Worm (Caenorhabditis elegans) whole organism, L4 larva: Measurements from ENCODE around the gene F57A10.2.

Experiments
- Y48G9A.11 ChIP-seq: fragments of 200-800 bp; sonication (Bioruptor generic); IDR thresholded peaks from 2 replicates; pipeline ENCODE4 v1.3.6; 2022; ENCODE audit warnings: missing genetic modification reagents, missing genetic modification characterization, missing compliant biosample characterization
- ama-1 ChIP-seq: fragments of 150-350 bp; optimal IDR thresholded peaks from 2 replicates; lab custom pipeline; 2014; ENCODE audit warnings: inconsistent platforms, mixed read lengths
- ceh-20 ChIP-seq: fragments of 200-800 bp; sonication (Bioruptor generic); IDR thresholded peaks from 2 replicates; pipeline ENCODE4 v1.3.6; 2022; ENCODE audit warnings: missing genetic modification reagents, missing genetic modification characterization, missing compliant biosample characterization
- ces-1 ChIP-seq: fragments of 150-350 bp; sonication (generic microtip); optimal IDR thresholded peaks from 4 replicates; lab custom pipeline; 2014; ENCODE audit warnings: missing biosample characterization, missing genetic modification reagents, missing genetic modification characterization
- fos-1 ChIP-seq: fragments of 150-350 bp; optimal IDR thresholded peaks from 2 replicates; lab custom pipeline; 2014; ENCODE audit warnings: missing biosample characterization, missing genetic modification characterization
- madf-5 ChIP-seq, 2 experiments: fragments of 200-800 bp; sonication (Bioruptor generic); IDR thresholded peaks; 2 replicates each; pipeline ENCODE4 v1.3.6; 2022; ENCODE audit warnings: missing compliant biosample characterization in 2 of 2, missing genetic modification characterization in 2 of 2
- mdl-1 ChIP-seq, 2 experiments: fragments of 150-350 bp in 1 of 2; sonication (generic microtip) in 1 of 2; optimal IDR thresholded peaks; 2 replicates each; lab custom pipeline; 2014 to 2017; ENCODE audit warnings: missing biosample characterization in 2 of 2, missing genetic modification characterization in 2 of 2
- nhr-6 ChIP-seq: fragments of 150-350 bp; optimal IDR thresholded peaks from 2 replicates; lab custom pipeline; 2014; ENCODE audit warnings: missing biosample characterization, missing genetic modification characterization
- snpc-1.2 ChIP-seq: fragments of 200-800 bp; sonication (Bioruptor generic); IDR thresholded peaks from 2 replicates; pipeline ENCODE4 v1.3.6; 2022; ENCODE audit warnings: missing genetic modification reagents, missing genetic modification characterization, missing compliant biosample characterization
- ztf-11 ChIP-seq: fragments of 150-350 bp; optimal IDR thresholded peaks from 2 replicates; lab custom pipeline; 2014; ENCODE audit warnings: missing biosample characterization, missing genetic modification characterization

- no peak for TF ChIP-seq ztf-11 (tag; lab: Kevin White, UChicago)
- no peak for TF ChIP-seq fos-1 (tag; lab: Kevin White, UChicago)
- no peak for TF ChIP-seq ces-1 (GFP tag; lab: Kevin White, UChicago)
- no peak for TF ChIP-seq madf-5 (GFP tag; IDR thresholded peaks at IDR 0.05; lab: Robert Waterston, UW)
- no peak for TF ChIP-seq ama-1 (lab: Kevin White, UChicago)
- no peak for TF ChIP-seq ceh-20
- no peak for TF ChIP-seq nhr-6
- no peak for TF ChIP-seq mdl-1 (tag; optimal IDR thresholded peaks at IDR 0.05; lab: Kevin White, UChicago)
- no peak for TF ChIP-seq snpc-1.2
- no peak for TF ChIP-seq Y48G9A.11 (GFP tag; lab: Robert Waterston, UW)
These were observed 26.9 kb downstream of the F57A10.2 start, which contains the start of gene T26E4.7 for ce11 chrV:15793270-15793669.
